Fruit fly (Drosophila melanogaster) whole organism, embryonic: ENCODE data around the gene Ostgamma.

Source experiments
- Atf-2 ChIP-seq: fragments of 200-800 bp; sonication (Bioruptor generic); optimal IDR thresholded peaks from 2 replicates; lab custom pipeline; 2016; ENCODE audit warnings: missing biosample characterization, missing genetic modification characterization
- CG1024 ChIP-seq: fragments of 200-800 bp; sonication (Bioruptor generic); IDR thresholded peaks from 2 replicates; pipeline ENCODE4 v1.3.6; 2022; ENCODE audit warnings: missing biosample characterization, missing genetic modification characterization
- CG10321 ChIP-seq: fragments of 200-800 bp; sonication (Bioruptor generic); IDR thresholded peaks from 2 replicates; pipeline ENCODE4 v1.3.6; 2022; ENCODE audit warnings: missing biosample characterization, missing genetic modification characterization
- CG10654 ChIP-seq: fragments of 200-800 bp; sonication (Bioruptor generic); optimal IDR thresholded peaks from 2 replicates; lab custom pipeline; 2016; ENCODE audit warnings: missing biosample characterization, missing genetic modification characterization
- CG11093 ChIP-seq: fragments of 200-800 bp; sonication (Bioruptor generic); IDR thresholded peaks from 3 replicates; pipeline ENCODE4 v1.3.6; 2022; ENCODE audit warnings: missing biosample characterization, missing genetic modification characterization
- CG11398 ChIP-seq: fragments of 200-800 bp; sonication (Bioruptor generic); optimal IDR thresholded peaks from 2 replicates; lab custom pipeline; 2016; ENCODE audit warnings: missing biosample characterization, missing genetic modification characterization
- CG12769 ChIP-seq: fragments of 200-800 bp; sonication (Bioruptor generic); optimal IDR thresholded peaks from 2 replicates; lab custom pipeline; 2019; ENCODE audit warnings: missing biosample characterization, mild to moderate bottlenecking, missing genetic modification characterization, moderate library complexity
- CG14014 ChIP-seq: fragments of 200-800 bp; sonication (Bioruptor generic); IDR thresholded peaks from 2 replicates; pipeline ENCODE4 v1.3.6; 2022; ENCODE audit warnings: missing biosample characterization, missing genetic modification characterization
- CG1602 ChIP-seq: fragments of 200-800 bp; sonication (Bioruptor generic); optimal IDR thresholded peaks from 3 replicates; lab custom pipeline; 2016; ENCODE audit warnings: missing biosample characterization, missing genetic modification characterization
- CG17385 ChIP-seq: fragments of 200-800 bp; sonication (Bioruptor generic); optimal IDR thresholded peaks from 3 replicates; lab custom pipeline; 2018; ENCODE audit warnings: missing biosample characterization, mild to moderate bottlenecking, missing genetic modification characterization
- CG18262 ChIP-seq: fragments of 200-800 bp; optimal IDR thresholded peaks from 3 replicates; lab custom pipeline; 2019; ENCODE audit warnings: missing biosample characterization, mild to moderate bottlenecking, missing genetic modification characterization, moderate library complexity
- CG18476 ChIP-seq: fragments of 200-800 bp; sonication (Bioruptor generic); optimal IDR thresholded peaks from 2 replicates; lab custom pipeline; 2016; ENCODE audit warnings: missing biosample characterization, mild to moderate bottlenecking, missing genetic modification characterization
- CG2199 ChIP-seq: fragments of 200-800 bp; sonication (Bioruptor generic); IDR thresholded peaks from 3 replicates; pipeline ENCODE4 v1.3.6; 2022; ENCODE audit warnings: missing biosample characterization, missing genetic modification characterization
- CG30403 ChIP-seq: fragments of 200-800 bp; sonication (Bioruptor generic); optimal IDR thresholded peaks from 3 replicates; lab custom pipeline; 2016; ENCODE audit warnings: missing biosample characterization, missing genetic modification characterization
- CG6654 ChIP-seq: fragments of 200-800 bp; sonication (Bioruptor generic); optimal IDR thresholded peaks from 2 replicates; lab custom pipeline; 2017; ENCODE audit warnings: missing biosample characterization, mild to moderate bottlenecking, missing genetic modification characterization
- CG7987 ChIP-seq: fragments of 200-800 bp; sonication (Bioruptor generic); optimal IDR thresholded peaks from 2 replicates; lab custom pipeline; 2018; ENCODE audit warnings: missing biosample characterization, mild to moderate bottlenecking, missing genetic modification characterization, moderate library complexity
- CG8281 ChIP-seq: fragments of 200-800 bp; sonication (Bioruptor generic); optimal IDR thresholded peaks from 2 replicates; lab custom pipeline; 2018; ENCODE audit warnings: missing biosample characterization, mild to moderate bottlenecking, missing genetic modification characterization, moderate library complexity
- CG8290 ChIP-seq, 3 experiments: fragments of 200-800 bp; sonication (Bioruptor generic); optimal IDR thresholded peaks; 2 replicates each; lab custom pipeline; 2016 to 2019; ENCODE audit warnings: missing biosample characterization in 3 of 3, missing genetic modification characterization in 3 of 3, mild to moderate bottlenecking in 2 of 3, moderate library complexity in 1 of 3
- CG8924 ChIP-seq: fragments of 200-800 bp; optimal IDR thresholded peaks from 3 replicates; lab custom pipeline; 2019; ENCODE audit warnings: missing biosample characterization, mild to moderate bottlenecking, missing genetic modification characterization, moderate library complexity
- CHES-1-like ChIP-seq: fragments of 200-800 bp; sonication (Bioruptor generic); optimal IDR thresholded peaks from 2 replicates; lab custom pipeline; 2016; ENCODE audit warnings: missing biosample characterization, missing genetic modification characterization
- CTCF ChIP-seq: fragments of 200-800 bp; sonication (Bioruptor generic); optimal IDR thresholded peaks from 2 replicates; lab custom pipeline; 2017; ENCODE audit warnings: missing biosample characterization, mild to moderate bottlenecking, missing genetic modification characterization, moderate library complexity
- D19A ChIP-seq: fragments of 200-800 bp; optimal IDR thresholded peaks from 3 replicates; lab custom pipeline; 2019; ENCODE audit warnings: missing biosample characterization, mild to moderate bottlenecking, missing genetic modification characterization, moderate library complexity
- Dfd ChIP-seq, 2 experiments: fragments of >200 bp; optimal IDR thresholded peaks; 2 replicates each; lab custom pipeline; 2017; ENCODE audit warnings: missing biosample characterization in 2 of 2, missing genetic modification characterization in 2 of 2
- H15 ChIP-seq: fragments of 200-800 bp; sonication (Bioruptor generic); IDR thresholded peaks from 3 replicates; pipeline ENCODE4 v1.3.6; 2022; ENCODE audit warnings: missing biosample characterization, missing genetic modification characterization
- Hey ChIP-seq: fragments of 200-800 bp; sonication (Bioruptor generic); optimal IDR thresholded peaks from 3 replicates; lab custom pipeline; 2018; ENCODE audit warnings: missing biosample characterization, mild to moderate bottlenecking, missing genetic modification characterization
- Hmx ChIP-seq: fragments of 200-800 bp; sonication (Bioruptor generic); optimal IDR thresholded peaks from 2 replicates; lab custom pipeline; 2016; ENCODE audit warnings: missing biosample characterization, missing genetic modification characterization
- Hr3 ChIP-seq: fragments of 200-800 bp; sonication (Bioruptor generic); optimal IDR thresholded peaks from 3 replicates; lab custom pipeline; 2016; ENCODE audit warnings: missing biosample characterization, missing genetic modification characterization
- Lhr ChIP-seq: fragments of 200-800 bp; sonication (Bioruptor generic); optimal IDR thresholded peaks from 3 replicates; lab custom pipeline; 2017; ENCODE audit warnings: mild to moderate bottlenecking, missing biosample characterization, missing genetic modification reagents, missing genetic modification characterization
- MESR4 ChIP-seq: fragments of 200-800 bp; sonication (Bioruptor generic); optimal IDR thresholded peaks from 2 replicates; lab custom pipeline; 2018; ENCODE audit warnings: missing biosample characterization, mild to moderate bottlenecking, missing genetic modification characterization, moderate library complexity
- Nf-YA ChIP-seq: fragments of 200-800 bp; sonication (Bioruptor generic); IDR thresholded peaks from 2 replicates; pipeline ENCODE4 v1.3.6; 2022; ENCODE audit warnings: missing biosample characterization, missing genetic modification characterization
- Rfx ChIP-seq: fragments of 200-800 bp; sonication (Bioruptor generic); IDR thresholded peaks from 2 replicates; pipeline ENCODE4 v1.3.6; 2022; ENCODE audit warnings: missing biosample characterization, missing genetic modification characterization
- Six4 ChIP-seq: fragments of 200-800 bp; sonication (Bioruptor generic); optimal IDR thresholded peaks from 2 replicates; lab custom pipeline; 2016; ENCODE audit warnings: missing biosample characterization, missing genetic modification characterization
- Sry-β ChIP-seq: fragments of 200-800 bp; sonication (Bioruptor generic); optimal IDR thresholded peaks from 2 replicates; lab custom pipeline; 2018; ENCODE audit warnings: missing biosample characterization, mild to moderate bottlenecking, missing genetic modification characterization, moderate library complexity
- Tbp ChIP-seq: fragments of >200 bp; optimal IDR thresholded peaks from 2 replicates; lab custom pipeline; 2018; ENCODE audit warnings: missing biosample characterization, missing genetic modification characterization
- ato ChIP-seq: fragments of 200-800 bp; sonication (Bioruptor generic); IDR thresholded peaks from 2 replicates; pipeline ENCODE4 v1.3.6; 2022; ENCODE audit warnings: missing biosample characterization, missing genetic modification characterization; ENCODE audit not compliant: partially characterized antibody
- bab2 ChIP-seq: fragments of 200-800 bp; sonication (Bioruptor generic); optimal IDR thresholded peaks from 2 replicates; lab custom pipeline; 2016; ENCODE audit warnings: missing biosample characterization, missing genetic modification characterization
- cg ChIP-seq: fragments of 200-800 bp; sonication (Bioruptor generic); optimal IDR thresholded peaks from 3 replicates; lab custom pipeline; 2019; ENCODE audit warnings: missing biosample characterization, mild to moderate bottlenecking, missing genetic modification characterization, moderate library complexity
- chinmo ChIP-seq: fragments of 200-800 bp; sonication (Bioruptor generic); IDR thresholded peaks from 4 replicates; pipeline ENCODE4 v1.3.6; 2022; ENCODE audit warnings: missing biosample characterization, missing genetic modification characterization; ENCODE audit not compliant: partially characterized antibody
- ci ChIP-seq: fragments of 200-800 bp; sonication (Bioruptor generic); IDR thresholded peaks from 3 replicates; pipeline ENCODE4 v1.3.6; 2022; ENCODE audit warnings: missing biosample characterization, missing genetic modification characterization
- corto ChIP-seq: fragments of 200-800 bp; sonication (Bioruptor generic); optimal IDR thresholded peaks from 2 replicates; lab custom pipeline; 2016; ENCODE audit warnings: missing biosample characterization, mild to moderate bottlenecking, missing genetic modification characterization, moderate library complexity
- crc ChIP-seq: fragments of 200-800 bp; sonication (Bioruptor generic); optimal IDR thresholded peaks from 2 replicates; lab custom pipeline; 2016; ENCODE audit warnings: missing biosample characterization, missing genetic modification characterization
- crp ChIP-seq, 2 experiments: fragments of 200-800 bp; sonication (Bioruptor generic); optimal IDR thresholded peaks; 2 replicates in 1 of 2; 3 replicates in 1 of 2; lab custom pipeline; 2017; ENCODE audit warnings: missing biosample characterization in 2 of 2, missing genetic modification characterization in 2 of 2, mild to moderate bottlenecking in 1 of 2, moderate library complexity in 1 of 2
- fd96Cb ChIP-seq: fragments of 200-800 bp; sonication (Bioruptor generic); optimal IDR thresholded peaks from 2 replicates; lab custom pipeline; 2018; ENCODE audit warnings: missing biosample characterization, mild to moderate bottlenecking, missing genetic modification characterization, moderate library complexity
- gem ChIP-seq: fragments of 200-800 bp; sonication (Bioruptor generic); optimal IDR thresholded peaks from 2 replicates; lab custom pipeline; 2019; ENCODE audit warnings: missing biosample characterization, mild to moderate bottlenecking, missing genetic modification characterization, moderate library complexity
- nerfin-2 ChIP-seq: fragments of 200-800 bp; sonication (Bioruptor generic); IDR thresholded peaks from 2 replicates; pipeline ENCODE4 v1.3.6; 2022; ENCODE audit warnings: missing biosample characterization, missing genetic modification characterization; ENCODE audit not compliant: partially characterized antibody
- nmo ChIP-seq: fragments of 200-800 bp; sonication (Bioruptor generic); optimal IDR thresholded peaks from 2 replicates; lab custom pipeline; 2018; ENCODE audit warnings: missing biosample characterization, mild to moderate bottlenecking, missing genetic modification characterization, moderate library complexity
- nom ChIP-seq: fragments of 200-800 bp; sonication (Bioruptor generic); optimal IDR thresholded peaks from 2 replicates; lab custom pipeline; 2017; ENCODE audit warnings: missing biosample characterization, missing genetic modification characterization, mild to moderate bottlenecking, moderate library complexity, missing genetic modification reagents
- pros ChIP-seq: fragments of 200-800 bp; sonication (Bioruptor generic); optimal IDR thresholded peaks from 3 replicates; lab custom pipeline; 2019; ENCODE audit warnings: missing biosample characterization, mild to moderate bottlenecking, missing genetic modification characterization, moderate library complexity
- ranshi ChIP-seq: fragments of 200-800 bp; sonication (Bioruptor generic); IDR thresholded peaks from 2 replicates; pipeline ENCODE4 v1.3.6; 2022; ENCODE audit warnings: missing biosample characterization, missing genetic modification characterization
- sens-2 ChIP-seq: fragments of 200-800 bp; sonication (Bioruptor generic); IDR thresholded peaks from 2 replicates; pipeline ENCODE4 v1.3.6; 2022; ENCODE audit warnings: missing biosample characterization, missing genetic modification characterization

The Ostgamma gene

DNA sequence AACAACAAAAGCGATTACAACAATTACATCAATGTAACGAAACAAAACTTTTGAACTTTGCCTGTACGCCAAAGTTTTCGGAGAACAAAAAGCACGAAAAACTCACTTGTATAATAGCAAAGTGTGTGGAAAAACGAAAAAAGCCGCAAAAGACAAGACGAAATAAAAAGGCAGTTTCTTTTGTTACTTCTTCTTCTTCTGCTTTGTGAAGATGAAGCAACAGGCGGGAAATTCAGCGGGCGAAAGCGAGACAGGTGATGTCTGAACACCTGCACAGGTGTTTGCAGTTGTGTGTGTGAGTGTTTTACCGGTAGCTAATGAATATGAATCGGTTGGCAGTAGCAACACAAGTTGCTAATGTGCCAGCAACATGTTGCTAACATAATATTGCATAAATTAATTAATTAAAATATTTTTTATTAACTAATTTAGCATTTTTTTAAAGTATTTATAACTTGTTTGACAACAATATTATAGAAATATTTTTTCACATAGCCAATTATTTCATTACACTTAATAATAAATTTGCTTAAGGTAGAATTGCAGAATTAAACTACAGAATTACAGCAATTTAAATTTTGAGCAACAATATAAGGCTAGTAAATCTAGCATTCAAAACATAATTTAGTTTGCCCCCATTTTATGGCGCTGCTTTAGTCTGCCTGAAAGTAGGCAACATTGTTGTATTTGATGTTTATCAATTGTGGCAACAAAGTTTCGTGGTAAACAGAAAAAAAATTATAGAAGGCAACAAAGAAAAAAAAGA lies 41.1 kb downstream of the Ostgamma start (continued):
- TF ChIP-seq CG18262 (no peak), Rfx (no peak; the same call in 1 of the 2 replicates), H15 (GFP tag; lab: Robert Waterston, UW) (no peak), CG10321 (peak; percentile 63), Tbp (GFP tag; lab: Kevin White, UChicago) (no peak), ato (GFP tag; lab: Robert Waterston, UW) (no peak), CHES-1-like (GFP tag; lab: Kevin White, UChicago) (no peak), fd96Cb (no peak), CG11398 (no peak), CG11093 (no peak), Six4 (no peak), pros (GFP tag; lab: Kevin White, UChicago) (peak; percentile 86), CG2199 (peak; percentile 7; the same call in 1 of the 3 replicates), Atf-2 (GFP tag; lab: Kevin White, UChicago) (no peak), CG14014 (GFP tag; lab: Robert Waterston, UW) (no peak), CTCF (GFP tag; lab: Kevin White, UChicago) (no peak), nerfin-2 (GFP tag; lab: Robert Waterston, UW) (no peak), Sry-β (GFP tag; lab: Kevin White, UChicago) (no peak), D19A (tag; lab: Kevin White, UChicago) (peak; percentile 6), CG6654 (GFP tag; lab: Kevin White, UChicago) (no peak), sens-2 (no peak), corto (GFP tag; lab: Kevin White, UChicago) (no peak), ci (GFP tag; lab: Robert Waterston, UW) (no peak; the same call in 2 of the 3 replicates), gem (no peak), CG1024 (GFP tag; lab: Robert Waterston, UW) (no peak), Lhr (GFP tag; lab: Kevin White, UChicago) (no peak), CG12769 (tag; lab: Kevin White, UChicago) (peak; percentile 26), nmo (GFP tag; lab: Kevin White, UChicago) (no peak), CG10654 (GFP tag; lab: Kevin White, UChicago) (no peak), nom (GFP tag; lab: Kevin White, UChicago) (peak; percentile 6), CG8924 (tag; lab: Kevin White, UChicago) (peak; percentile 3), CG17385 (GFP tag; lab: Kevin White, UChicago) (peak; percentile 93), Nf-YA (GFP tag; lab: Robert Waterston, UW) (no peak), CG7987 (GFP tag; lab: Kevin White, UChicago) (no peak), Hr3 (GFP tag; lab: Kevin White, UChicago) (no peak), CG18476 (no peak), CG8281 (tag; lab: Kevin White, UChicago) (no peak), MESR4 (GFP tag; lab: Kevin White, UChicago) (no peak), CG8290 (GFP tag; optimal IDR thresholded peaks at IDR 0.05; lab: Kevin White, UChicago) (no peak), CG8290 (tag; optimal IDR thresholded peaks at IDR 0.05; lab: Kevin White, UChicago) (no peak), cg (GFP tag; lab: Kevin White, UChicago) (peak; percentile 84), Hmx (GFP tag; lab: Kevin White, UChicago) (no peak), CG1602 (GFP tag; lab: Kevin White, UChicago) (no peak), crp (GFP tag; optimal IDR thresholded peaks at IDR 0.05; lab: Kevin White, UChicago) (no peak), crc (GFP tag; lab: Kevin White, UChicago) (no peak), ranshi (GFP tag; lab: Robert Waterston, UW) (no peak), CG30403 (GFP tag; lab: Kevin White, UChicago) (no peak), Hey (no peak), Dfd (GFP tag; optimal IDR thresholded peaks at IDR 0.05; lab: Kevin White, UChicago) (no peak), bab2 (no peak), chinmo (peak; percentile 82)
